Worm (Caenorhabditis elegans) whole organism, late embryonic: ENCODE results near the gene F52H2.3.

ENCODE experiments used
- C38D4.7 ChIP-seq: fragments of 200-800 bp; sonication (Bioruptor generic); optimal IDR thresholded peaks from 2 replicates; lab custom pipeline; 2018; ENCODE audit warnings: mild to moderate bottlenecking, missing genetic modification characterization, moderate library complexity, missing compliant biosample characterization
- F13H6.1 ChIP-seq: sonication (generic microtip); optimal IDR thresholded peaks from 2 replicates; lab custom pipeline; 2016; ENCODE audit warnings: missing genetic modification characterization, missing compliant biosample characterization
- K02D7.2 ChIP-seq: sonication (generic microtip); optimal IDR thresholded peaks from 2 replicates; lab custom pipeline; 2017; ENCODE audit warnings: mild to moderate bottlenecking, missing genetic modification characterization, missing compliant biosample characterization
- T23F11.4 ChIP-seq: fragments of 200-800 bp; sonication (Bioruptor generic); optimal IDR thresholded peaks from 2 replicates; lab custom pipeline; 2018; ENCODE audit warnings: mild to moderate bottlenecking, missing genetic modification characterization, missing compliant biosample characterization
- ahr-1 ChIP-seq: sonication (generic microtip); optimal IDR thresholded peaks from 2 replicates; lab custom pipeline; 2016; ENCODE audit warnings: missing genetic modification characterization, missing compliant biosample characterization
- ceh-14 ChIP-seq: sonication (generic microtip); optimal IDR thresholded peaks from 2 replicates; lab custom pipeline; 2016; ENCODE audit warnings: missing genotype, missing genetic modification characterization, missing compliant biosample characterization
- ceh-18 ChIP-seq: sonication (generic microtip); optimal IDR thresholded peaks from 2 replicates; lab custom pipeline; 2016; ENCODE audit warnings: missing genetic modification characterization, missing compliant biosample characterization
- ceh-19 ChIP-seq: fragments of 200-800 bp; sonication (Bioruptor generic); optimal IDR thresholded peaks from 2 replicates; lab custom pipeline; 2018; ENCODE audit warnings: mild to moderate bottlenecking, missing genetic modification characterization, missing compliant biosample characterization
- ceh-2 ChIP-seq: sonication (generic microtip); optimal IDR thresholded peaks from 2 replicates; lab custom pipeline; 2016; ENCODE audit warnings: missing genotype, missing genetic modification characterization, missing compliant biosample characterization
- ceh-24 ChIP-seq: sonication (generic microtip); optimal IDR thresholded peaks from 2 replicates; lab custom pipeline; 2016; ENCODE audit warnings: mild to moderate bottlenecking, missing genetic modification characterization, missing compliant biosample characterization
- ceh-31 ChIP-seq: sonication (generic microtip); optimal IDR thresholded peaks from 2 replicates; lab custom pipeline; 2016; ENCODE audit warnings: missing genetic modification characterization, missing compliant biosample characterization
- ceh-34 ChIP-seq: sonication (generic microtip); optimal IDR thresholded peaks from 2 replicates; lab custom pipeline; 2016; ENCODE audit warnings: mild to moderate bottlenecking, missing genetic modification characterization, missing compliant biosample characterization
- ceh-48 ChIP-seq: sonication (generic microtip); optimal IDR thresholded peaks from 2 replicates; lab custom pipeline; 2016; ENCODE audit warnings: missing genetic modification characterization, inconsistent platforms, missing compliant biosample characterization
- ceh-6 ChIP-seq: fragments of 200-800 bp; sonication (Bioruptor generic); optimal IDR thresholded peaks from 2 replicates; lab custom pipeline; 2018; ENCODE audit warnings: mild to moderate bottlenecking, missing genetic modification characterization, missing compliant biosample characterization
- dve-1 ChIP-seq: sonication (generic microtip); optimal IDR thresholded peaks from 2 replicates; lab custom pipeline; 2017; ENCODE audit warnings: antibody characterized with exemption, mild to moderate bottlenecking, missing genetic modification characterization, missing compliant biosample characterization
- elt-2 ChIP-seq: sonication (generic microtip); optimal IDR thresholded peaks from 2 replicates; lab custom pipeline; 2016; ENCODE audit warnings: missing genetic modification reagents, missing genetic modification characterization, missing compliant biosample characterization
- ets-4 ChIP-seq: sonication (generic microtip); optimal IDR thresholded peaks from 2 replicates; lab custom pipeline; 2016; ENCODE audit warnings: missing genetic modification characterization, missing compliant biosample characterization
- hlh-13 ChIP-seq: fragments of 200-800 bp; sonication (Bioruptor generic); optimal IDR thresholded peaks from 2 replicates; lab custom pipeline; 2018; ENCODE audit warnings: mild to moderate bottlenecking, missing genetic modification characterization, missing compliant biosample characterization
- hlh-15 ChIP-seq: sonication (generic microtip); optimal IDR thresholded peaks from 2 replicates; lab custom pipeline; 2016; ENCODE audit warnings: missing genetic modification characterization, missing compliant biosample characterization
- hlh-30 ChIP-seq: sonication (generic microtip); optimal IDR thresholded peaks from 2 replicates; lab custom pipeline; 2017; ENCODE audit warnings: antibody characterized with exemption, missing genetic modification characterization, missing compliant biosample characterization; ENCODE audit not compliant: insufficient read depth
- hlh-8 ChIP-seq: sonication (generic microtip); optimal IDR thresholded peaks from 2 replicates; lab custom pipeline; 2016; ENCODE audit warnings: missing genotype, missing genetic modification characterization, missing compliant biosample characterization
- madf-2 ChIP-seq: sonication (generic microtip); optimal IDR thresholded peaks from 2 replicates; lab custom pipeline; 2017; ENCODE audit warnings: missing genetic modification characterization, missing compliant biosample characterization
- nhr-232 ChIP-seq: sonication (generic microtip); optimal IDR thresholded peaks from 2 replicates; lab custom pipeline; 2016; ENCODE audit warnings: missing genetic modification characterization, missing compliant biosample characterization
- npax-4 ChIP-seq: sonication (generic microtip); optimal IDR thresholded peaks from 2 replicates; lab custom pipeline; 2016; ENCODE audit warnings: missing genetic modification characterization, missing compliant biosample characterization
- odd-2 ChIP-seq: sonication (generic microtip); optimal IDR thresholded peaks from 2 replicates; lab custom pipeline; 2017; ENCODE audit warnings: antibody characterized with exemption, mild to moderate bottlenecking, missing genetic modification characterization, missing compliant biosample characterization
- pax-1 ChIP-seq: fragments of 150-350 bp; optimal IDR thresholded peaks from 2 replicates; lab custom pipeline; 2014; ENCODE audit warnings: missing biosample characterization, missing genetic modification characterization
- pqm-1 ChIP-seq: sonication (generic microtip); optimal IDR thresholded peaks from 2 replicates; lab custom pipeline; 2016; ENCODE audit warnings: missing genetic modification characterization, missing compliant biosample characterization
- pros-1 ChIP-seq: fragments of 150-350 bp; optimal IDR thresholded peaks from 2 replicates; lab custom pipeline; 2014; ENCODE audit warnings: missing biosample characterization, missing genetic modification reagents, missing genetic modification characterization
- ref-2 ChIP-seq: sonication (generic microtip); optimal IDR thresholded peaks from 2 replicates; lab custom pipeline; 2016; ENCODE audit warnings: missing genetic modification characterization, missing compliant biosample characterization
- rnt-1 ChIP-seq: sonication (generic microtip); optimal IDR thresholded peaks from 2 replicates; lab custom pipeline; 2016; ENCODE audit warnings: missing genetic modification characterization, missing compliant biosample characterization
- sox-2 ChIP-seq: fragments of 200-800 bp; sonication (Bioruptor generic); IDR thresholded peaks from 2 replicates; pipeline ENCODE4 v1.3.6; 2022; ENCODE audit warnings: missing genetic modification reagents, missing genetic modification characterization, missing compliant biosample characterization
- sox-4 ChIP-seq: sonication (generic microtip); optimal IDR thresholded peaks from 2 replicates; lab custom pipeline; 2017; ENCODE audit warnings: mild to moderate bottlenecking, missing genetic modification characterization, inconsistent platforms, missing compliant biosample characterization
- tbx-2 ChIP-seq: sonication (generic microtip); optimal IDR thresholded peaks from 2 replicates; lab custom pipeline; 2016; ENCODE audit warnings: missing genetic modification characterization, missing compliant biosample characterization
- tbx-7 ChIP-seq: sonication (generic microtip); optimal IDR thresholded peaks from 2 replicates; lab custom pipeline; 2016; ENCODE audit warnings: missing genotype, missing genetic modification characterization, missing compliant biosample characterization
- unc-42 ChIP-seq: sonication (generic microtip); optimal IDR thresholded peaks from 2 replicates; lab custom pipeline; 2016; ENCODE audit warnings: missing genotype, missing genetic modification characterization, missing compliant biosample characterization
- unc-55 ChIP-seq: sonication (generic microtip); optimal IDR thresholded peaks from 2 replicates; lab custom pipeline; 2017; ENCODE audit warnings: missing biosample characterization, missing genetic modification reagents, missing genetic modification characterization
- unc-86 ChIP-seq: sonication (generic microtip); optimal IDR thresholded peaks from 2 replicates; lab custom pipeline; 2016; ENCODE audit warnings: missing genetic modification characterization, missing compliant biosample characterization
- zip-5 ChIP-seq: sonication (generic microtip); optimal IDR thresholded peaks from 2 replicates; lab custom pipeline; 2016; ENCODE audit warnings: missing genetic modification characterization, missing compliant biosample characterization

F52H2.3 gene

ce11 chrX:2513667-2514198 lies 27.1 kb downstream of the F52H2.3 start:
- TF ChIP-seq unc-55 (GFP tag; lab: Kevin White, UChicago) (peak; percentile 68), zip-5 (tag; lab: Kevin White, UChicago) (no peak), tbx-2 (tag; lab: Kevin White, UChicago) (no peak), unc-42 (tag; lab: Kevin White, UChicago) (peak; percentile 27)

- TF ChIP-seq K02D7.2 (tag; lab: Kevin White, UChicago) (no peak), pqm-1 (tag; lab: Kevin White, UChicago) (no peak), pax-1 (no peak), elt-2 (tag; lab: Kevin White, UChicago) (no peak)
Measured at ce11 chrX:2508449-2508848, 32.4 kb downstream of the F52H2.3 start, which contains the start of gene K02E10.7. Gene K02E10.7 (minus strand): TSS chrX:2508549.

ce11 chrX:2506738-2507137 lies 34.1 kb downstream of the F52H2.3 start:
- TF ChIP-seq sox-4 (no peak), ets-4 (no peak), T23F11.4 (GFP tag; lab: Kevin White, UChicago) (no peak), elt-2 (tag; lab: Kevin White, UChicago) (no peak), ahr-1 (tag; lab: Kevin White, UChicago) (no peak), F13H6.1 (no peak), hlh-30 (tag; lab: Kevin White, UChicago) (no peak), ceh-14 (tag; lab: Kevin White, UChicago) (no peak), dve-1 (tag; lab: Kevin White, UChicago) (no peak), rnt-1 (tag; lab: Kevin White, UChicago) (no peak)

ce11 chrX:2497816-2498215 lies 43.0 kb downstream of the F52H2.3 start:
- TF ChIP-seq ref-2 (tag; lab: Kevin White, UChicago) (peak; percentile 37), odd-2 (no peak)

ce11 chrX:2495865-2496314 lies 45.0 kb downstream of the F52H2.3 start, which contains the start of gene rabr-1:
Gene rabr-1 (plus strand): TSS chrX:2496180.
- TF ChIP-seq madf-2 (tag; lab: Kevin White, UChicago): no peak
- peak; percentile 56 for TF ChIP-seq tbx-2 (tag; lab: Kevin White, UChicago)
- TF ChIP-seq ceh-34: peak; percentile 7
- TF ChIP-seq hlh-15 (tag; lab: Kevin White, UChicago): no peak
- TF ChIP-seq T23F11.4 (GFP tag; lab: Kevin White, UChicago): no peak
- no peak for TF ChIP-seq ceh-6
- TF ChIP-seq unc-42 (tag; lab: Kevin White, UChicago): no peak
- TF ChIP-seq ceh-18: peak; percentile 12
- no peak for TF ChIP-seq nhr-232 (tag; lab: Kevin White, UChicago)
- no peak for TF ChIP-seq ceh-48 (tag; lab: Kevin White, UChicago)
- TF ChIP-seq ceh-19 (GFP tag; lab: Kevin White, UChicago): no peak
- no peak for TF ChIP-seq sox-2 (GFP tag; lab: Robert Waterston, UW)
- TF ChIP-seq npax-4 (tag; lab: Kevin White, UChicago): no peak
- TF ChIP-seq ceh-31 (tag; lab: Kevin White, UChicago): no peak
- no peak for TF ChIP-seq unc-86 (tag; lab: Kevin White, UChicago)
- TF ChIP-seq pros-1 (tag; lab: Kevin White, UChicago): no peak
- TF ChIP-seq hlh-8 (tag; lab: Kevin White, UChicago): no peak
- no peak for TF ChIP-seq C38D4.7 (GFP tag; lab: Kevin White, UChicago)
- no peak for TF ChIP-seq K02D7.2 (tag; lab: Kevin White, UChicago)
- TF ChIP-seq elt-2 (tag; lab: Kevin White, UChicago): no peak
- TF ChIP-seq ceh-2 (tag; lab: Kevin White, UChicago): no peak
- no peak for TF ChIP-seq ceh-24
- TF ChIP-seq tbx-7: no peak
- no peak for TF ChIP-seq hlh-13 (GFP tag; lab: Kevin White, UChicago)
- TF ChIP-seq, all 69 proteins: peak for 3
